Fruit fly (Drosophila melanogaster) whole organism, embryonic: ENCODE measurements around the gene beag.

Source experiments
- Ada2b ChIP-seq: fragments of 200-800 bp; sonication (Bioruptor generic); IDR thresholded peaks from 2 replicates; pipeline ENCODE4 v1.3.6; 2022; ENCODE audit warnings: missing biosample characterization, missing genetic modification characterization
- B-H1 ChIP-seq: fragments of 200-800 bp; sonication (Bioruptor generic); IDR thresholded peaks from 3 replicates; pipeline ENCODE4 v1.3.6; 2022; ENCODE audit warnings: missing biosample characterization, missing genetic modification characterization
- CG10431 ChIP-seq: fragments of 200-800 bp; sonication (Bioruptor generic); optimal IDR thresholded peaks from 3 replicates; lab custom pipeline; 2018; ENCODE audit warnings: missing biosample characterization, mild to moderate bottlenecking, missing genetic modification characterization
- CG10959 ChIP-seq: fragments of 200-800 bp; sonication (Bioruptor generic); IDR thresholded peaks from 2 replicates; pipeline ENCODE4 v1.3.6; 2022; ENCODE audit warnings: missing biosample characterization, missing genetic modification characterization
- CG11247 ChIP-seq: fragments of 200-800 bp; sonication (Bioruptor generic); IDR thresholded peaks from 2 replicates; pipeline ENCODE4 v1.3.6; 2022; ENCODE audit warnings: missing biosample characterization, missing genetic modification characterization
- CG11456 ChIP-seq: fragments of 200-800 bp; sonication (Bioruptor generic); IDR thresholded peaks from 3 replicates; pipeline ENCODE4 v1.3.6; 2022; ENCODE audit warnings: missing biosample characterization, missing genetic modification characterization
- CG12104 ChIP-seq: fragments of 200-800 bp; sonication (Bioruptor generic); optimal IDR thresholded peaks from 3 replicates; lab custom pipeline; 2016; ENCODE audit warnings: missing biosample characterization, missing genetic modification characterization
- CG12219 ChIP-seq: fragments of 200-800 bp; sonication (Bioruptor generic); optimal IDR thresholded peaks from 3 replicates; lab custom pipeline; 2018; ENCODE audit warnings: missing biosample characterization, mild to moderate bottlenecking, missing genetic modification characterization
- CG1233 ChIP-seq: fragments of 200-800 bp; sonication (Bioruptor generic); optimal IDR thresholded peaks from 4 replicates; lab custom pipeline; 2018; ENCODE audit warnings: missing biosample characterization, mild to moderate bottlenecking, missing genetic modification characterization
- CG14441 ChIP-seq: fragments of 200-800 bp; sonication (Bioruptor generic); IDR thresholded peaks from 2 replicates; pipeline ENCODE4 v1.3.6; 2022; ENCODE audit warnings: missing biosample characterization, missing genetic modification characterization
- CG15696 ChIP-seq: fragments of 200-800 bp; sonication (Bioruptor generic); optimal IDR thresholded peaks from 2 replicates; lab custom pipeline; 2019; ENCODE audit warnings: missing biosample characterization, mild to moderate bottlenecking, missing genetic modification characterization, moderate library complexity
- CG1647 ChIP-seq: fragments of 200-800 bp; sonication (Bioruptor generic); optimal IDR thresholded peaks from 3 replicates; lab custom pipeline; 2016; ENCODE audit warnings: missing biosample characterization, missing genetic modification characterization
- CG17385 ChIP-seq: fragments of 200-800 bp; sonication (Bioruptor generic); optimal IDR thresholded peaks from 3 replicates; lab custom pipeline; 2018; ENCODE audit warnings: missing biosample characterization, mild to moderate bottlenecking, missing genetic modification characterization
- CG17912 ChIP-seq: fragments of 200-800 bp; sonication (Bioruptor generic); optimal IDR thresholded peaks from 2 replicates; lab custom pipeline; 2018; ENCODE audit warnings: missing biosample characterization, mild to moderate bottlenecking, missing genetic modification characterization
- CG2129 ChIP-seq: fragments of 200-800 bp; sonication (Bioruptor generic); IDR thresholded peaks from 2 replicates; pipeline ENCODE4 v1.3.6; 2022; ENCODE audit warnings: missing biosample characterization, missing genetic modification characterization; ENCODE audit not compliant: partially characterized antibody
- CG4854 ChIP-seq: fragments of 200-800 bp; sonication (Bioruptor generic); optimal IDR thresholded peaks from 2 replicates; lab custom pipeline; 2016; ENCODE audit warnings: missing biosample characterization, missing genetic modification characterization, inconsistent platforms
- CG5953 ChIP-seq: fragments of 200-800 bp; sonication (Bioruptor generic); IDR thresholded peaks from 2 replicates; pipeline ENCODE4 v1.3.6; 2022; ENCODE audit warnings: missing biosample characterization, missing genetic modification characterization
- CG6791 ChIP-seq: fragments of 200-800 bp; sonication (Bioruptor generic); IDR thresholded peaks from 3 replicates; pipeline ENCODE4 v1.3.6; 2022; ENCODE audit warnings: missing biosample characterization, missing genetic modification characterization; ENCODE audit not compliant: partially characterized antibody
- CG7987 ChIP-seq: fragments of 200-800 bp; sonication (Bioruptor generic); optimal IDR thresholded peaks from 2 replicates; lab custom pipeline; 2018; ENCODE audit warnings: missing biosample characterization, mild to moderate bottlenecking, missing genetic modification characterization, moderate library complexity
- Chrac-16 ChIP-seq: fragments of 200-800 bp; sonication (Bioruptor generic); optimal IDR thresholded peaks from 3 replicates; lab custom pipeline; 2016; ENCODE audit warnings: missing biosample characterization, missing genetic modification characterization
- CkIIα-i1 ChIP-seq: fragments of 200-800 bp; sonication (Bioruptor generic); IDR thresholded peaks from 2 replicates; pipeline ENCODE4 v1.3.6; 2022; ENCODE audit warnings: missing biosample characterization, missing genetic modification characterization
- CoRest ChIP-seq: fragments of 200-800 bp; sonication (Bioruptor generic); optimal IDR thresholded peaks from 3 replicates; lab custom pipeline; 2018; ENCODE audit warnings: missing biosample characterization, mild to moderate bottlenecking, missing genetic modification characterization, moderate library complexity
- Dek ChIP-seq: fragments of 200-800 bp; sonication (Bioruptor generic); optimal IDR thresholded peaks from 3 replicates; lab custom pipeline; 2019; ENCODE audit warnings: missing biosample characterization, mild to moderate bottlenecking, missing genetic modification characterization, moderate library complexity
- Dfd ChIP-seq, 2 experiments: fragments of >200 bp; optimal IDR thresholded peaks; 2 replicates each; lab custom pipeline; 2017; ENCODE audit warnings: missing biosample characterization in 2 of 2, missing genetic modification characterization in 2 of 2
- Fer2 ChIP-seq: fragments of 200-800 bp; sonication (Bioruptor generic); optimal IDR thresholded peaks from 2 replicates; lab custom pipeline; 2018; ENCODE audit warnings: missing biosample characterization, mild to moderate bottlenecking, missing genetic modification characterization, moderate library complexity
- HLHmδ ChIP-seq: fragments of 200-800 bp; sonication (Bioruptor generic); optimal IDR thresholded peaks from 2 replicates; lab custom pipeline; 2018; ENCODE audit warnings: missing biosample characterization, mild to moderate bottlenecking, missing genetic modification characterization, moderate library complexity
- Hmr ChIP-seq: fragments of 200-800 bp; sonication (Bioruptor generic); optimal IDR thresholded peaks from 3 replicates; lab custom pipeline; 2017; ENCODE audit warnings: mild to moderate bottlenecking, missing biosample characterization, missing genetic modification reagents, missing genetic modification characterization
- Hr51 ChIP-seq, 2 experiments: fragments of 200-800 bp; sonication (Bioruptor generic); optimal IDR thresholded peaks; 2 replicates in 1 of 2; 3 replicates in 1 of 2; lab custom pipeline; 2016 to 2018; ENCODE audit warnings: missing biosample characterization in 2 of 2, missing genetic modification characterization in 2 of 2, mild to moderate bottlenecking in 1 of 2, moderate library complexity in 1 of 2
- Jarid2 ChIP-seq: fragments of 200-800 bp; sonication (Bioruptor generic); optimal IDR thresholded peaks from 3 replicates; lab custom pipeline; 2017; ENCODE audit warnings: mild to moderate bottlenecking, missing biosample characterization, missing genetic modification reagents, missing genetic modification characterization
- Lhr ChIP-seq: fragments of 200-800 bp; sonication (Bioruptor generic); optimal IDR thresholded peaks from 3 replicates; lab custom pipeline; 2017; ENCODE audit warnings: mild to moderate bottlenecking, missing biosample characterization, missing genetic modification reagents, missing genetic modification characterization
- NC2α ChIP-seq: fragments of 200-800 bp; sonication (Bioruptor generic); optimal IDR thresholded peaks from 2 replicates; lab custom pipeline; 2016; ENCODE audit warnings: missing biosample characterization, missing genetic modification characterization
- NC2β ChIP-seq: fragments of 200-800 bp; sonication (Bioruptor generic); optimal IDR thresholded peaks from 2 replicates; lab custom pipeline; 2016; ENCODE audit warnings: missing biosample characterization, missing genetic modification characterization
- NfI ChIP-seq: fragments of 200-800 bp; sonication (Bioruptor generic); optimal IDR thresholded peaks from 3 replicates; lab custom pipeline; 2018; ENCODE audit warnings: missing biosample characterization, mild to moderate bottlenecking, missing genetic modification characterization, moderate library complexity
- Pdp1 ChIP-seq, 2 experiments: fragments of 200-800 bp; sonication (Bioruptor generic); optimal IDR thresholded peaks; 3 replicates each; lab custom pipeline; 2016; ENCODE audit warnings: missing biosample characterization in 2 of 2, missing genetic modification characterization in 2 of 2, mild to moderate bottlenecking in 1 of 2, moderate library complexity in 1 of 2
- ac ChIP-seq: fragments of 200-800 bp; sonication (Bioruptor generic); optimal IDR thresholded peaks from 3 replicates; lab custom pipeline; 2017; ENCODE audit warnings: missing biosample characterization, mild to moderate bottlenecking, missing genetic modification characterization
- bbx ChIP-seq: fragments of 200-800 bp; sonication (Bioruptor generic); IDR thresholded peaks from 2 replicates; pipeline ENCODE4 v1.3.6; 2022; ENCODE audit warnings: missing biosample characterization, missing genetic modification characterization; ENCODE audit not compliant: partially characterized antibody
- bowl ChIP-seq: fragments of 200-800 bp; sonication (Bioruptor generic); IDR thresholded peaks from 2 replicates; pipeline ENCODE4 v1.3.6; 2022; ENCODE audit warnings: missing biosample characterization, missing genetic modification characterization
- chm ChIP-seq: fragments of 200-800 bp; sonication (Bioruptor generic); IDR thresholded peaks from 2 replicates; pipeline ENCODE4 v1.3.6; 2022; ENCODE audit warnings: missing biosample characterization, missing genetic modification characterization
- danr ChIP-seq: fragments of 200-800 bp; sonication (Bioruptor generic); IDR thresholded peaks from 2 replicates; pipeline ENCODE4 v1.3.6; 2022; ENCODE audit warnings: missing biosample characterization, missing genetic modification characterization
- fd3F ChIP-seq: fragments of 200-800 bp; sonication (Bioruptor generic); optimal IDR thresholded peaks from 2 replicates; lab custom pipeline; 2018; ENCODE audit warnings: missing biosample characterization, mild to moderate bottlenecking, missing genetic modification characterization, moderate library complexity
- lola ChIP-seq, 3 experiments: fragments of >200 bp in 2 of 3; fragments of 200-800 bp in 1 of 3; sonication (Bioruptor generic) in 1 of 3; optimal IDR thresholded peaks; 2 replicates each; lab custom pipeline; 2017 to 2019; ENCODE audit warnings: missing biosample characterization in 3 of 3, missing genetic modification characterization in 3 of 3, mild to moderate bottlenecking in 1 of 3, moderate library complexity in 1 of 3
- otp ChIP-seq: fragments of 200-800 bp; sonication (Bioruptor generic); IDR thresholded peaks from 3 replicates; pipeline ENCODE4, ENCODE4 v1.3.6; 2022; ENCODE audit warnings: missing biosample characterization, missing genetic modification characterization
- pan ChIP-seq, 4 experiments: fragments of >200 bp in 3 of 4; fragments of 200-800 bp in 1 of 4; sonication (Bioruptor generic) in 1 of 4; optimal IDR thresholded peaks in 3 of 4; IDR thresholded peaks in 1 of 4; 2 replicates each; pipeline versions ENCODE4 v1.3.6 to Lab custom; 2017 to 2022; ENCODE audit warnings: missing biosample characterization in 2 of 4, missing genetic modification characterization in 2 of 4, mixed read lengths in 1 of 4
- pros ChIP-seq: fragments of 200-800 bp; sonication (Bioruptor generic); optimal IDR thresholded peaks from 3 replicates; lab custom pipeline; 2019; ENCODE audit warnings: missing biosample characterization, mild to moderate bottlenecking, missing genetic modification characterization, moderate library complexity
- sim ChIP-seq: fragments of 200-800 bp; sonication (Bioruptor generic); IDR thresholded peaks from 2 replicates; pipeline ENCODE4 v1.3.6; 2022; ENCODE audit warnings: missing biosample characterization, missing genetic modification characterization
- toy ChIP-seq: fragments of 200-800 bp; sonication (Bioruptor generic); IDR thresholded peaks from 2 replicates; pipeline ENCODE4 v1.3.6; 2022; ENCODE audit warnings: missing biosample characterization, missing genetic modification characterization
- vfl ChIP-seq: fragments of 200-800 bp; sonication (Bioruptor generic); optimal IDR thresholded peaks from 2 replicates; lab custom pipeline; 2016; ENCODE audit warnings: missing biosample characterization, missing genetic modification characterization
- zen2 ChIP-seq: fragments of 200-800 bp; sonication (Bioruptor generic); IDR thresholded peaks from 3 replicates; pipeline ENCODE4 v1.3.6; 2022; ENCODE audit warnings: missing biosample characterization, missing genetic modification characterization; ENCODE audit not compliant: partially characterized antibody

beag gene

dm6 chr3R:9051937-9052680 lies 12.8 kb downstream of the beag start, which contains the start of gene Kdm2 (continued):
- TF ChIP-seq CG17385 (GFP tag; lab: Kevin White, UChicago) (peak; percentile 42), CG14441 (no peak), zen2 (GFP tag; lab: Robert Waterston, UW) (no peak), Ada2b (GFP tag; lab: Robert Waterston, UW) (no peak), CG10431 (peak; percentile 51), NC2β (no peak), Fer2 (tag; lab: Kevin White, UChicago) (no peak), bowl (no peak), Hmr (peak; percentile 55), Lhr (GFP tag; lab: Kevin White, UChicago) (peak; percentile 29), lola (GFP tag; optimal IDR thresholded peaks at IDR 0.05; lab: Kevin White, UChicago) (no peak), Hr51 (GFP tag; optimal IDR thresholded peaks at IDR 0.05; lab: Kevin White, UChicago) (no peak), CkIIα-i1 (GFP tag; lab: Robert Waterston, UW) (no peak), CG12104 (no peak), CG4854 (GFP tag; lab: Kevin White, UChicago) (peak; percentile 7), CG6791 (no peak), pan (optimal IDR thresholded peaks at IDR 0.05; lab: Kevin White, UChicago) (no peak), pan (GFP tag; optimal IDR thresholded peaks at IDR 0.05 in 1 of 2, IDR thresholded peaks at IDR 0.05 in 1 of 2) (no peak), vfl (GFP tag; lab: Kevin White, UChicago) (no peak), CG5953 (no peak), CG1647 (GFP tag; lab: Kevin White, UChicago) (peak; percentile 8), toy (GFP tag; lab: Robert Waterston, UW) (no peak), chm (GFP tag; lab: Robert Waterston, UW) (no peak), NfI (GFP tag; lab: Kevin White, UChicago) (peak; percentile 31), Jarid2 (GFP tag; lab: Kevin White, UChicago) (peak; percentile 93), bbx (no peak), NC2α (GFP tag; lab: Kevin White, UChicago) (no peak), fd3F (no peak), CG2129 (no peak), CG12219 (no peak), CG11247 (GFP tag; lab: Robert Waterston, UW) (no peak), CG10959 (no peak), ac (GFP tag; lab: Kevin White, UChicago) (no peak), CG11456 (GFP tag; lab: Robert Waterston, UW) (no peak), danr (GFP tag; lab: Robert Waterston, UW) (no peak), CG15696 (tag; lab: Kevin White, UChicago) (no peak), sim (no peak), pros (GFP tag; lab: Kevin White, UChicago) (no peak), CG1233 (GFP tag; lab: Kevin White, UChicago) (peak; percentile 30), Dek (peak; percentile 57), Dfd (GFP tag; optimal IDR thresholded peaks at IDR 0.05; lab: Kevin White, UChicago) (no peak), B-H1 (no peak), CoRest (no peak), Chrac-16 (GFP tag; lab: Kevin White, UChicago) (no peak), Pdp1 (GFP tag; optimal IDR thresholded peaks at IDR 0.05; lab: Kevin White, UChicago) (peak in 1 of 2 experiments; percentile 19), HLHmδ (GFP tag; lab: Kevin White, UChicago) (peak; percentile 83), CG7987 (GFP tag; lab: Kevin White, UChicago) (peak; percentile 55), CG17912 (GFP tag; lab: Kevin White, UChicago) (no peak), otp (GFP tag; lab: Robert Waterston, UW) (no peak)
